Fruit fly (Drosophila melanogaster) whole organism, embryonic: ENCODE results near the gene GAPcenA.
A peak's percentile ranks its signal among the peaks of the same experiment; 100 is the strongest.

Experiments
- Adf1 ChIP-seq: fragments of 200-800 bp; sonication (Bioruptor generic); IDR thresholded peaks from 2 replicates; pipeline ENCODE4 v1.3.6; 2022; ENCODE audit warnings: missing biosample characterization, missing genetic modification characterization
- Atf-2 ChIP-seq: fragments of 200-800 bp; sonication (Bioruptor generic); optimal IDR thresholded peaks from 2 replicates; lab custom pipeline; 2016; ENCODE audit warnings: missing biosample characterization, missing genetic modification characterization
- CG10654 ChIP-seq: fragments of 200-800 bp; sonication (Bioruptor generic); optimal IDR thresholded peaks from 2 replicates; lab custom pipeline; 2016; ENCODE audit warnings: missing biosample characterization, missing genetic modification characterization
- CG11696 ChIP-seq: fragments of 200-800 bp; sonication (Bioruptor generic); IDR thresholded peaks from 2 replicates; pipeline ENCODE4 v1.3.6; 2022; ENCODE audit warnings: missing biosample characterization, missing genetic modification characterization
- CG12219 ChIP-seq: fragments of 200-800 bp; sonication (Bioruptor generic); optimal IDR thresholded peaks from 3 replicates; lab custom pipeline; 2018; ENCODE audit warnings: missing biosample characterization, mild to moderate bottlenecking, missing genetic modification characterization
- CG1233 ChIP-seq: fragments of 200-800 bp; sonication (Bioruptor generic); optimal IDR thresholded peaks from 4 replicates; lab custom pipeline; 2018; ENCODE audit warnings: missing biosample characterization, mild to moderate bottlenecking, missing genetic modification characterization
- CG15011 ChIP-seq: fragments of 200-800 bp; sonication (Bioruptor generic); optimal IDR thresholded peaks from 3 replicates; lab custom pipeline; 2018; ENCODE audit warnings: missing biosample characterization, mild to moderate bottlenecking, missing genetic modification characterization
- CG18764 ChIP-seq: fragments of 200-800 bp; sonication (Bioruptor generic); optimal IDR thresholded peaks from 3 replicates; lab custom pipeline; 2016; ENCODE audit warnings: missing biosample characterization, missing genetic modification characterization
- CG2116 ChIP-seq: fragments of 200-800 bp; sonication (Bioruptor generic); optimal IDR thresholded peaks from 3 replicates; lab custom pipeline; 2018; ENCODE audit warnings: missing biosample characterization, mild to moderate bottlenecking, missing genetic modification characterization
- CG2199 ChIP-seq: fragments of 200-800 bp; sonication (Bioruptor generic); IDR thresholded peaks from 3 replicates; pipeline ENCODE4 v1.3.6; 2022; ENCODE audit warnings: missing biosample characterization, missing genetic modification characterization
- CG2712 ChIP-seq: fragments of 200-800 bp; optimal IDR thresholded peaks from 3 replicates; lab custom pipeline; 2019; ENCODE audit warnings: missing biosample characterization, mild to moderate bottlenecking, missing genetic modification characterization, moderate library complexity
- CG31441 ChIP-seq: fragments of 200-800 bp; sonication (Bioruptor generic); IDR thresholded peaks from 2 replicates; pipeline ENCODE4 v1.3.6; 2022; ENCODE audit warnings: missing biosample characterization, missing genetic modification characterization
- CG4282 ChIP-seq: fragments of 200-800 bp; sonication (Bioruptor generic); optimal IDR thresholded peaks from 2 replicates; lab custom pipeline; 2016; ENCODE audit warnings: missing biosample characterization, missing genetic modification characterization
- CG4730 ChIP-seq: fragments of 200-800 bp; sonication (Bioruptor generic); IDR thresholded peaks from 2 replicates; pipeline ENCODE4 v1.3.6; 2022; ENCODE audit warnings: missing biosample characterization, missing genetic modification characterization
- CG5953 ChIP-seq: fragments of 200-800 bp; sonication (Bioruptor generic); IDR thresholded peaks from 2 replicates; pipeline ENCODE4 v1.3.6; 2022; ENCODE audit warnings: missing biosample characterization, missing genetic modification characterization
- CG8290 ChIP-seq, 3 experiments: fragments of 200-800 bp; sonication (Bioruptor generic); optimal IDR thresholded peaks; 2 replicates each; lab custom pipeline; 2016 to 2019; ENCODE audit warnings: missing biosample characterization in 3 of 3, missing genetic modification characterization in 3 of 3, mild to moderate bottlenecking in 2 of 3, moderate library complexity in 1 of 3
- CG9797 ChIP-seq: fragments of 200-800 bp; sonication (Bioruptor generic); optimal IDR thresholded peaks from 3 replicates; lab custom pipeline; 2018; ENCODE audit warnings: missing biosample characterization, mild to moderate bottlenecking, missing genetic modification characterization
- Dbx ChIP-seq: fragments of 200-800 bp; sonication (Bioruptor generic); IDR thresholded peaks from 3 replicates; pipeline ENCODE4 v1.3.6; 2022; ENCODE audit warnings: missing biosample characterization, missing genetic modification characterization
- Dip2 ChIP-seq: fragments of 200-800 bp; sonication (Bioruptor generic); IDR thresholded peaks from 2 replicates; pipeline ENCODE4 v1.3.6; 2022; ENCODE audit warnings: missing biosample characterization, missing genetic modification characterization
- Dll ChIP-seq: fragments of 200-800 bp; sonication (Bioruptor generic); IDR thresholded peaks from 4 replicates; pipeline ENCODE4 v1.3.6; 2022; ENCODE audit warnings: missing biosample characterization, missing genetic modification characterization; ENCODE audit not compliant: partially characterized antibody
- Eip74EF ChIP-seq, 2 experiments: fragments of 200-800 bp in 1 of 2; fragments of >200 bp in 1 of 2; sonication (Bioruptor generic) in 1 of 2; optimal IDR thresholded peaks; 2 replicates each; lab custom pipeline; 2017 to 2019; ENCODE audit warnings: missing biosample characterization in 2 of 2, missing genetic modification characterization in 2 of 2, mild to moderate bottlenecking in 1 of 2, moderate library complexity in 1 of 2
- HLH4C ChIP-seq: fragments of 200-800 bp; sonication (Bioruptor generic); IDR thresholded peaks from 3 replicates; pipeline ENCODE4 v1.3.6; 2022; ENCODE audit warnings: missing biosample characterization, missing genetic modification characterization; ENCODE audit not compliant: partially characterized antibody
- Hey ChIP-seq: fragments of 200-800 bp; sonication (Bioruptor generic); optimal IDR thresholded peaks from 3 replicates; lab custom pipeline; 2018; ENCODE audit warnings: missing biosample characterization, mild to moderate bottlenecking, missing genetic modification characterization
- NFAT ChIP-seq: fragments of 200-800 bp; sonication (Bioruptor generic); IDR thresholded peaks from 2 replicates; pipeline ENCODE4 v1.3.6; 2022; ENCODE audit warnings: missing biosample characterization, missing genetic modification characterization
- Pdp1 ChIP-seq, 2 experiments: fragments of 200-800 bp; sonication (Bioruptor generic); optimal IDR thresholded peaks; 3 replicates each; lab custom pipeline; 2016; ENCODE audit warnings: missing biosample characterization in 2 of 2, missing genetic modification characterization in 2 of 2, mild to moderate bottlenecking in 1 of 2, moderate library complexity in 1 of 2
- Spps ChIP-seq: fragments of 200-800 bp; sonication (Bioruptor generic); optimal IDR thresholded peaks from 2 replicates; lab custom pipeline; 2018; ENCODE audit warnings: missing biosample characterization, mild to moderate bottlenecking, missing genetic modification characterization
- Sry-β ChIP-seq: fragments of 200-800 bp; sonication (Bioruptor generic); optimal IDR thresholded peaks from 2 replicates; lab custom pipeline; 2018; ENCODE audit warnings: missing biosample characterization, mild to moderate bottlenecking, missing genetic modification characterization, moderate library complexity
- ci ChIP-seq: fragments of 200-800 bp; sonication (Bioruptor generic); IDR thresholded peaks from 3 replicates; pipeline ENCODE4 v1.3.6; 2022; ENCODE audit warnings: missing biosample characterization, missing genetic modification characterization
- crp ChIP-seq, 2 experiments: fragments of 200-800 bp; sonication (Bioruptor generic); optimal IDR thresholded peaks; 2 replicates in 1 of 2; 3 replicates in 1 of 2; lab custom pipeline; 2017; ENCODE audit warnings: missing biosample characterization in 2 of 2, missing genetic modification characterization in 2 of 2, mild to moderate bottlenecking in 1 of 2, moderate library complexity in 1 of 2
- da ChIP-seq: fragments of 200-800 bp; sonication (Bioruptor generic); optimal IDR thresholded peaks from 2 replicates; lab custom pipeline; 2016; ENCODE audit warnings: missing biosample characterization, missing genetic modification characterization
- dmrt11E ChIP-seq: fragments of 200-800 bp; sonication (Bioruptor generic); optimal IDR thresholded peaks from 3 replicates; lab custom pipeline; 2018; ENCODE audit warnings: missing biosample characterization, mild to moderate bottlenecking, missing genetic modification characterization, moderate library complexity
- ewg ChIP-seq: fragments of 200-800 bp; sonication (Bioruptor generic); optimal IDR thresholded peaks from 3 replicates; lab custom pipeline; 2017; ENCODE audit warnings: mild to moderate bottlenecking, missing biosample characterization, missing genetic modification reagents, missing genetic modification characterization
- eyg ChIP-seq: fragments of 200-800 bp; sonication (Bioruptor generic); optimal IDR thresholded peaks from 3 replicates; lab custom pipeline; 2016; ENCODE audit warnings: missing biosample characterization, missing genetic modification characterization
- fd64A ChIP-seq: fragments of 200-800 bp; sonication (Bioruptor generic); optimal IDR thresholded peaks from 3 replicates; lab custom pipeline; 2018; ENCODE audit warnings: missing biosample characterization, mild to moderate bottlenecking, missing genetic modification characterization
- hkb ChIP-seq, 2 experiments: fragments of 200-800 bp in 1 of 2; fragments of >200 bp in 1 of 2; sonication (Bioruptor generic) in 1 of 2; IDR thresholded peaks in 1 of 2; optimal IDR thresholded peaks in 1 of 2; 2 replicates each; pipeline versions ENCODE4 v1.3.6 to Lab custom; 2017 to 2022; ENCODE audit warnings: missing biosample characterization in 1 of 2, missing genetic modification characterization in 1 of 2
- ken ChIP-seq: fragments of 200-800 bp; sonication (Bioruptor generic); IDR thresholded peaks from 3 replicates; pipeline ENCODE4 v1.3.6; 2022; ENCODE audit warnings: missing biosample characterization, missing genetic modification characterization
- kni ChIP-seq: fragments of 200-800 bp; sonication (Bioruptor generic); optimal IDR thresholded peaks from 3 replicates; lab custom pipeline; 2017; ENCODE audit warnings: mild to moderate bottlenecking, missing biosample characterization, missing genetic modification reagents, missing genetic modification characterization
- lmd ChIP-seq: fragments of 200-800 bp; sonication (Bioruptor generic); IDR thresholded peaks from 2 replicates; pipeline ENCODE4 v1.3.6; 2022; ENCODE audit warnings: missing biosample characterization, missing genetic modification characterization
- nmo ChIP-seq: fragments of 200-800 bp; sonication (Bioruptor generic); optimal IDR thresholded peaks from 2 replicates; lab custom pipeline; 2018; ENCODE audit warnings: missing biosample characterization, mild to moderate bottlenecking, missing genetic modification characterization, moderate library complexity
- pros ChIP-seq: fragments of 200-800 bp; sonication (Bioruptor generic); optimal IDR thresholded peaks from 3 replicates; lab custom pipeline; 2019; ENCODE audit warnings: missing biosample characterization, mild to moderate bottlenecking, missing genetic modification characterization, moderate library complexity
- pzg ChIP-seq: fragments of 200-800 bp; sonication (Bioruptor generic); optimal IDR thresholded peaks from 3 replicates; lab custom pipeline; 2018; ENCODE audit warnings: missing biosample characterization, mild to moderate bottlenecking, missing genetic modification characterization, moderate library complexity
- so ChIP-seq: fragments of 200-800 bp; sonication (Bioruptor generic); IDR thresholded peaks from 3 replicates; pipeline ENCODE4 v1.3.6; 2022; ENCODE audit warnings: missing biosample characterization, missing genetic modification characterization
- stwl ChIP-seq: fragments of 200-800 bp; sonication (Bioruptor generic); optimal IDR thresholded peaks from 3 replicates; lab custom pipeline; 2018; ENCODE audit warnings: missing biosample characterization, mild to moderate bottlenecking, missing genetic modification characterization, moderate library complexity
- tna ChIP-seq: fragments of 200-800 bp; sonication (Bioruptor generic); IDR thresholded peaks from 2 replicates; pipeline ENCODE4 v1.3.6; 2022; ENCODE audit warnings: missing biosample characterization, missing genetic modification characterization; ENCODE audit not compliant: partially characterized antibody
- unpg ChIP-seq: fragments of 200-800 bp; sonication (Bioruptor generic); optimal IDR thresholded peaks from 3 replicates; lab custom pipeline; 2018; ENCODE audit warnings: missing biosample characterization, mild to moderate bottlenecking, missing genetic modification characterization, moderate library complexity
- wek ChIP-seq: fragments of 200-800 bp; sonication (Bioruptor generic); optimal IDR thresholded peaks from 3 replicates; lab custom pipeline; 2018; ENCODE audit warnings: missing biosample characterization, mild to moderate bottlenecking, missing genetic modification characterization, moderate library complexity

GAPcenA gene

dm6 chr3L:8299224-8300130 is 46.9 kb upstream of the GAPcenA start, which contains the start of the genes Arl5 and CG13671 (continued):
- TF ChIP-seq CG10654 (GFP tag; lab: Kevin White, UChicago): peak; percentile 80
- peak; percentile 86 for TF ChIP-seq CG8290 (GFP tag; optimal IDR thresholded peaks at IDR 0.05; lab: Kevin White, UChicago)
- TF ChIP-seq CG8290 (tag; optimal IDR thresholded peaks at IDR 0.05; lab: Kevin White, UChicago): peak in 1 of 2 experiments; percentile 28
- no peak for TF ChIP-seq da (GFP tag; lab: Kevin White, UChicago)
- peak; percentile 83 for TF ChIP-seq ken
- TF ChIP-seq crp (GFP tag; optimal IDR thresholded peaks at IDR 0.05; lab: Kevin White, UChicago): peak in 1 of 2 experiments; percentile 89
- no peak for TF ChIP-seq hkb (optimal IDR thresholded peaks at IDR 0.05; lab: Kevin White, UChicago)
- peak; percentile 73 for TF ChIP-seq hkb (GFP tag; IDR thresholded peaks at IDR 0.05; lab: Robert Waterston, UW)
- TF ChIP-seq CG15011 (GFP tag; lab: Kevin White, UChicago): no peak
- TF ChIP-seq Hey: no peak
- TF ChIP-seq Eip74EF (GFP tag; optimal IDR thresholded peaks at IDR 0.05; lab: Kevin White, UChicago): peak in 1 of 2 experiments; percentile 0
- no peak for TF ChIP-seq CG5953 (GFP tag; lab: Robert Waterston, UW)
- TF ChIP-seq tna: no peak
- TF ChIP-seq unpg (GFP tag; lab: Kevin White, UChicago): peak; percentile 78
- TF ChIP-seq wek (GFP tag; lab: Kevin White, UChicago): no peak
- peak; percentile 21 for TF ChIP-seq Adf1 (GFP tag; lab: Robert Waterston, UW)
- TF ChIP-seq CG1233: peak; percentile 53
- peak; percentile 70 for TF ChIP-seq HLH4C
- peak; percentile 7 for TF ChIP-seq eyg (GFP tag; lab: Kevin White, UChicago)
- TF ChIP-seq Dll (GFP tag; lab: Robert Waterston, UW): peak; percentile 86
- no peak for TF ChIP-seq fd64A (GFP tag; lab: Kevin White, UChicago)
- TF ChIP-seq pros (GFP tag; lab: Kevin White, UChicago): no peak
- peak; percentile 91 for TF ChIP-seq stwl (tag; lab: Kevin White, UChicago)
- TF ChIP-seq Sry-β: peak; percentile 8
- no peak; the same call in 1 of the 2 replicates for TF ChIP-seq CG11696 (GFP tag; lab: Robert Waterston, UW)
- peak; percentile 50 to 57 for TF ChIP-seq Pdp1 (GFP tag; optimal IDR thresholded peaks at IDR 0.05; lab: Kevin White, UChicago)
- TF ChIP-seq Dip2: no peak
- TF ChIP-seq kni (GFP tag; lab: Kevin White, UChicago): peak; percentile 60
- TF ChIP-seq so (GFP tag; lab: Robert Waterston, UW): peak; percentile 59; the same call in 1 of the 3 replicates
- peak; percentile 85 for TF ChIP-seq Dbx (GFP tag; lab: Robert Waterston, UW)
- peak; percentile 79 for TF ChIP-seq dmrt11E (tag; lab: Kevin White, UChicago)
- TF ChIP-seq Spps (tag; lab: Kevin White, UChicago): peak; percentile 4
- peak; percentile 84 for TF ChIP-seq CG9797 (GFP tag; lab: Kevin White, UChicago)
- TF ChIP-seq nmo (GFP tag; lab: Kevin White, UChicago): peak; percentile 81
- peak; percentile 62 for TF ChIP-seq pzg
- TF ChIP-seq ewg (GFP tag; lab: Kevin White, UChicago): peak; percentile 49
- peak; percentile 84 for TF ChIP-seq CG2712
- peak; percentile 78 for TF ChIP-seq CG31441 (GFP tag; lab: Robert Waterston, UW)
- peak; percentile 84 for TF ChIP-seq ci
- TF ChIP-seq CG18764 (GFP tag; lab: Kevin White, UChicago): peak; percentile 81
- TF ChIP-seq Atf-2 (GFP tag; lab: Kevin White, UChicago): peak; percentile 10
- TF ChIP-seq CG2199: no peak
- peak; percentile 54; the same call in 1 of the 2 replicates for TF ChIP-seq NFAT (GFP tag; lab: Robert Waterston, UW)
- TF ChIP-seq lmd (GFP tag; lab: Robert Waterston, UW): peak; percentile 63
- TF ChIP-seq CG4282 (GFP tag; lab: Kevin White, UChicago): peak; percentile 46
- peak; percentile 72 for TF ChIP-seq CG4730 (GFP tag; lab: Robert Waterston, UW)
- TF ChIP-seq CG2116: peak; percentile 86
- TF ChIP-seq CG12219: no peak
